Worm (Caenorhabditis elegans): ENCODE data around the gene praf-3.

- TF ChIP-seq dao-5 (tag; optimal IDR thresholded peaks at IDR 0.05): no peak
- TF ChIP-seq W03F9.2 (tag; optimal IDR thresholded peaks at IDR 0.05): no peak
- no peak for TF ChIP-seq him-1 (tag; optimal IDR thresholded peaks at IDR 0.05)
Observed at ce11 chrIV:8396348-8396747, 16.6 kb downstream of the praf-3 start, which contains the start of gene timm-17B.2.
